Fruit fly (Drosophila melanogaster) whole organism, wandering third instar larva: ENCODE results near the gene Npc2a.

Experiments used
- Abd-B ChIP-seq: fragments of >200 bp; optimal IDR thresholded peaks from 2 replicates; lab custom pipeline; 2017; ENCODE audit warnings: missing biosample characterization, missing genetic modification characterization
- CG32264 ChIP-seq: fragments of 200-800 bp; sonication (Bioruptor generic); optimal IDR thresholded peaks from 2 replicates; lab custom pipeline; 2016; ENCODE audit warnings: missing biosample characterization, missing genetic modification characterization
- CG9705 ChIP-seq: fragments of 200-800 bp; sonication (Bioruptor generic); optimal IDR thresholded peaks from 2 replicates; lab custom pipeline; 2018; ENCODE audit warnings: missing biosample characterization, mild to moderate bottlenecking, missing genetic modification characterization
- CrebA ChIP-seq: fragments of 200-800 bp; sonication (Bioruptor generic); optimal IDR thresholded peaks from 2 replicates; lab custom pipeline; 2016; ENCODE audit warnings: missing biosample characterization, mild to moderate bottlenecking, missing genetic modification characterization, borderline replicate concordance
- Dfd ChIP-seq: fragments of >200 bp; optimal IDR thresholded peaks from 2 replicates; lab custom pipeline; 2017; ENCODE audit warnings: missing biosample characterization, missing genetic modification characterization
- Dif ChIP-seq: fragments of 200-275, 200-300 bp; sonication (Bioruptor generic); optimal IDR thresholded peaks from 2 replicates; lab custom pipeline; 2018; ENCODE audit warnings: missing biosample characterization, missing genetic modification characterization; ENCODE audit not compliant: partially characterized antibody
- GATAd ChIP-seq: sonication (Bioruptor generic); optimal IDR thresholded peaks from 2 replicates; lab custom pipeline; 2016; ENCODE audit warnings: missing biosample characterization, missing genetic modification characterization
- HLH106 ChIP-seq: fragments of 200-800 bp; optimal IDR thresholded peaks from 3 replicates; lab custom pipeline; 2019; ENCODE audit warnings: missing biosample characterization, mild to moderate bottlenecking, missing genetic modification characterization, moderate library complexity
- Hnf4 ChIP-seq: fragments of 200-800 bp; sonication (Bioruptor generic); optimal IDR thresholded peaks from 2 replicates; lab custom pipeline; 2016; ENCODE audit warnings: missing biosample characterization, mild to moderate bottlenecking, missing genetic modification characterization
- Hr78 ChIP-seq: fragments of >200 bp; optimal IDR thresholded peaks from 2 replicates; lab custom pipeline; 2017; ENCODE audit warnings: missing biosample characterization, missing genetic modification characterization
- Hr83 ChIP-seq: fragments of 200-300 bp; sonication (Bioruptor generic); optimal IDR thresholded peaks from 2 replicates; lab custom pipeline; 2016; ENCODE audit warnings: missing biosample characterization, mild to moderate bottlenecking, missing genetic modification characterization, moderate library complexity; ENCODE audit not compliant: poor library complexity, severe bottlenecking
- Jra ChIP-seq: sonication (Bioruptor generic); optimal IDR thresholded peaks from 2 replicates; lab custom pipeline; 2016; ENCODE audit warnings: missing biosample characterization, missing genetic modification characterization
- Mio ChIP-seq: sonication (Bioruptor generic); optimal IDR thresholded peaks from 2 replicates; lab custom pipeline; 2016; ENCODE audit warnings: missing biosample characterization, missing genetic modification characterization
- Myc ChIP-seq: fragments of >200 bp; optimal IDR thresholded peaks from 2 replicates; lab custom pipeline; 2017
- N ChIP-seq: fragments of >200 bp; optimal IDR thresholded peaks from 2 replicates; lab custom pipeline; 2018; ENCODE audit warnings: missing biosample characterization, missing external identifiers, missing genetic modification characterization
- OdsH ChIP-seq: fragments of 200-800 bp; sonication (Bioruptor generic); optimal IDR thresholded peaks from 2 replicates; lab custom pipeline; 2016; ENCODE audit warnings: missing biosample characterization, mild to moderate bottlenecking, missing genetic modification characterization
- Rel ChIP-seq, 2 experiments: fragments of 200-800 bp; sonication (Bioruptor generic) in 1 of 2; optimal IDR thresholded peaks; 2 replicates in 1 of 2; 3 replicates in 1 of 2; lab custom pipeline; 2016 to 2019; ENCODE audit warnings: mild to moderate bottlenecking in 2 of 2, missing biosample characterization in 2 of 2, missing genetic modification characterization in 2 of 2, moderate library complexity in 1 of 2
- Sp1 ChIP-seq: fragments of 200-800 bp; sonication (Bioruptor generic); optimal IDR thresholded peaks from 3 replicates; lab custom pipeline; 2019; ENCODE audit warnings: missing biosample characterization, mild to moderate bottlenecking, missing genetic modification characterization, moderate library complexity
- Vsx2 ChIP-seq: fragments of 200-300, 225-300 bp; sonication (Bioruptor generic); optimal IDR thresholded peaks from 2 replicates; lab custom pipeline; 2018; ENCODE audit warnings: missing biosample characterization, missing genetic modification characterization; ENCODE audit not compliant: partially characterized antibody
- br ChIP-seq: fragments of 200-800 bp; sonication (Bioruptor generic); optimal IDR thresholded peaks from 2 replicates; lab custom pipeline; 2016; ENCODE audit warnings: missing biosample characterization, missing genetic modification characterization
- brk ChIP-seq: fragments of 200-800 bp; sonication (Bioruptor generic); optimal IDR thresholded peaks from 2 replicates; lab custom pipeline; 2016; ENCODE audit warnings: missing biosample characterization, mild to moderate bottlenecking, missing genetic modification characterization
- dl ChIP-seq, 2 experiments: fragments of 175-275, 200-275 bp in 1 of 2; fragments of 200-275 bp in 1 of 2; sonication (Bioruptor generic); optimal IDR thresholded peaks; lab custom pipeline; 2018; ENCODE audit warnings: mild to moderate bottlenecking in 2 of 2, missing biosample characterization in 2 of 2, missing genetic modification characterization in 2 of 2, moderate library complexity in 2 of 2; ENCODE audit not compliant: partially characterized antibody in 2 of 2, insufficient read depth in 1 of 2
- dmrt93B ChIP-seq: fragments of 200-800 bp; sonication (Bioruptor generic); optimal IDR thresholded peaks from 2 replicates; lab custom pipeline; 2018; ENCODE audit warnings: missing biosample characterization, mild to moderate bottlenecking, missing genetic modification characterization
- dsf ChIP-seq: sonication (Bioruptor generic); optimal IDR thresholded peaks from 2 replicates; lab custom pipeline; 2016; ENCODE audit warnings: missing biosample characterization, missing genetic modification characterization, borderline replicate concordance
- ey ChIP-seq: fragments of 200-800 bp; sonication (Bioruptor generic); optimal IDR thresholded peaks from 2 replicates; lab custom pipeline; 2016; ENCODE audit warnings: missing biosample characterization, missing genetic modification characterization
- foxo ChIP-seq, 2 experiments: fragments of 200-800 bp; sonication (Bioruptor generic); optimal IDR thresholded peaks; 2 replicates in 1 of 2; 3 replicates in 1 of 2; lab custom pipeline; 2016 to 2017; ENCODE audit warnings: missing biosample characterization in 2 of 2, missing genetic modification characterization in 2 of 2
- fru ChIP-seq: fragments of 200-800 bp; sonication (Bioruptor generic); optimal IDR thresholded peaks from 3 replicates; lab custom pipeline; 2016; ENCODE audit warnings: missing biosample characterization, mild to moderate bottlenecking, missing genetic modification characterization
- h ChIP-seq: fragments of 200-800 bp; sonication (Bioruptor generic); optimal IDR thresholded peaks from 3 replicates; lab custom pipeline; 2016; ENCODE audit warnings: missing biosample characterization, mild to moderate bottlenecking, missing genetic modification characterization
- jim ChIP-seq: fragments of 175-275, 200-325 bp; sonication (Bioruptor generic); optimal IDR thresholded peaks from 2 replicates; lab custom pipeline; 2016; ENCODE audit warnings: missing biosample characterization, mild to moderate bottlenecking, missing genetic modification characterization
- lola ChIP-seq: fragments of >200 bp; optimal IDR thresholded peaks from 2 replicates; lab custom pipeline; 2017; ENCODE audit warnings: missing biosample characterization, missing genetic modification characterization
- pan ChIP-seq: fragments of >200 bp; optimal IDR thresholded peaks from 2 replicates; lab custom pipeline; 2017
- psq ChIP-seq: fragments of 200-800 bp; sonication (Bioruptor generic); optimal IDR thresholded peaks from 3 replicates; lab custom pipeline; 2017; ENCODE audit warnings: missing biosample characterization, mild to moderate bottlenecking, missing genetic modification characterization, moderate library complexity
- rgr ChIP-seq: fragments of 200-800 bp; sonication (Bioruptor generic); optimal IDR thresholded peaks from 3 replicates; lab custom pipeline; 2016; ENCODE audit warnings: missing biosample characterization, mild to moderate bottlenecking, missing genetic modification characterization
- sage ChIP-seq: fragments of 200-800 bp; sonication (Bioruptor generic); optimal IDR thresholded peaks from 2 replicates; lab custom pipeline; 2016; ENCODE audit warnings: missing biosample characterization, mild to moderate bottlenecking, missing genetic modification characterization
- sv ChIP-seq: fragments of 200-800 bp; sonication (Bioruptor generic); optimal IDR thresholded peaks from 3 replicates; lab custom pipeline; 2016; ENCODE audit warnings: missing biosample characterization, missing genetic modification characterization
- tai ChIP-seq: sonication (Bioruptor generic); optimal IDR thresholded peaks from 2 replicates; lab custom pipeline; 2016; ENCODE audit warnings: missing biosample characterization, missing genetic modification characterization
- usp ChIP-seq: fragments of >200 bp; optimal IDR thresholded peaks from 2 replicates; lab custom pipeline; 2017; ENCODE audit warnings: missing biosample characterization, missing genetic modification characterization
- woc ChIP-seq: sonication (Bioruptor generic); optimal IDR thresholded peaks from 2 replicates; lab custom pipeline; 2016; ENCODE audit warnings: missing biosample characterization, mild to moderate bottlenecking, missing genetic modification characterization

Gene Npc2a

DNA sequence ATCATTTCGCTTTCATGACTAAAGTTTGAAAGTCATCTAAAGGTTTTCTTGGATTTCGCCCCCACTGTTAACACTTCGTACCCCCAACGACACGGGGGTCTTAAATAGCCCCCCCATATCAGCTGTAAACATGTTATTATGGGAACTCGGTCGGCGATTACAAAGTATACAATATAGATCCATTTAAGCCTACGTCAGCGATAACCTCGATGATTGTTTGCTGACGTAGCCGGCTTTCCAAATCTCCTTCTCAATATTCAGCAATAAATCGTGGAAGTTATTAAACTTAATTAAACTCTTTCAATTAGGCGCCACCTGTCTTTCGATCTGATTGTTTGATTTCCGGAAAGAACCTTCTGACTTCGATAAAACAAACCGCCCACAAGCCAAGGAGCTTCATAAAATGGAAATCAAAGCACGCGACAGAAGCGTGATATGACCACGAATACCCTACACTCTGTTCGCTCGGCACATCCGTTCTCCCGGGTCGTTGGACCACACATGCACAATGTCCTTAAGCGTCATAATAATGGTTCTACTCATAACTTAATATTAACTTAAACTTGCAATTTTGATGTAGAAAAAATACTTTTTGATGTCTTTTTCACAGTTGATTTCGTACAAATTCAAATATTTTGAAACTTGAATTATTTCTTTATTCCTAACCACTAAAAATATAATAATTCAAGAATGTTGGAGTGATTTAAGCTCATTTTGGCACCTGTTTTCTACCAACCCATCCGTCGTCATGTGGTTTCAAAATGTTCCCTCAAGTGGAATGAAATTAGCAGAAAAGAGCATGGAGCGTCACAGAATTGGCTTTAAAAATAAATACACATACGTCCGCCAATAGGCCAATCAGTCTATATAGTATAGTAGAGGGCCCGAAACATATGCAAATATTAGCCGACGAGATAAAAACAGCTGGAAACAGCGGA lies 1.5 kb upstream of the Npc2a start (continued):
- no peak for TF ChIP-seq Dfd (GFP tag; lab: Kevin White, UChicago)
- no peak for TF ChIP-seq lola
- TF ChIP-seq h (GFP tag; lab: Kevin White, UChicago): peak; percentile 79
- TF ChIP-seq CrebA (GFP tag; lab: Kevin White, UChicago): no peak
- TF ChIP-seq Dif (GFP tag; lab: Kevin White, UChicago): no peak
- no peak for TF ChIP-seq dl (GFP tag; optimal IDR thresholded peaks at IDR 0.05; lab: Kevin White, UChicago; ENCODE audit: insufficient read depth in 1 of 2, partially characterized antibody in 2 of 2)
- TF ChIP-seq Hnf4 (GFP tag; lab: Kevin White, UChicago): no peak
- TF ChIP-seq Sp1 (GFP tag; lab: Kevin White, UChicago): peak; percentile 69
- TF ChIP-seq usp (GFP tag; lab: Kevin White, UChicago): no peak
- TF ChIP-seq CG9705 (GFP tag; lab: Kevin White, UChicago): peak; percentile 27
- TF ChIP-seq Abd-B (GFP tag; lab: Kevin White, UChicago): no peak

DNA sequence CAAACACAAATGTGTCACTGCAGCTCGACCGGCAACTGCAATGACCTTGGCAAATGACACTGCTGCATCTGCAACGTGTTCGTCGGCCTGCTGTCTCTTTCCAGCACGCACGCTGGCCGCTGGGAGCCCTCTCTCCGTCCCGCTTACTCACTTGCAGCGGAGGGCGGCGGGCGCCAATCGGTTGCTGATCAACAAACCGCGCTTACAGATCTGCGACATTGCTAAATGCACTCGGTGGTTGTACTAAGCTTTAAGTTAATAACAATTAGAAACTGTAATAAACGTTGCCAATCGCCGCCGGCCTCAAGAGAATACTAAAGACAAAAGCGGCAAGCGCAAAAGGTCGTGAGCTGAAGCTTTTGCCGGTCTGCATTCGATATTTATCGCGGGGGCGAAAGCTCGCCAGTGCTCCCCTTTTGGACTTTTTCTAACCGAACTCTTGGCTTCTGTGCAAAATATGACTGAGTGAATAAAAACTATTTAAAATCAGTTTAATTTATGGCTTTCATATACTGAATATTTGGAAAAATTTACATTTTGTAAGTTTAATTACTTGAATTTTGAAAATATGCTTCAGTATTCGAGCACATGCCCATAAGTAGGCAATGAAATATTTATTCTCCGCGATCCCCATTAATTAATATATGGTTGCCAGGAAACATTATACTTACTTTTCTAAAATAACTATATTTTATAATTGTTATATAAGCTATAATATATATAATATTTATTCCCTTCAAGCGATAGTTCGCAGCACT lies 477 bp upstream of the Npc2a start, which contains the start of gene Got2:
Got2 (minus strand) TSS at position 325 of the 758 bp plus-strand sequence.
- TF ChIP-seq CrebA (GFP tag; lab: Kevin White, UChicago) (no peak), jim (no peak), Dif (GFP tag; lab: Kevin White, UChicago) (peak; percentile 14), fru (peak; percentile 27), N (GFP tag; lab: Kevin White, UChicago) (no peak), psq (peak; percentile 26), Hnf4 (GFP tag; lab: Kevin White, UChicago) (no peak), dsf (no peak), woc (GFP tag; lab: Kevin White, UChicago) (peak; percentile 65), Rel (GFP tag; optimal IDR thresholded peaks at IDR 0.05; lab: Kevin White, UChicago) (no peak), Rel (tag; optimal IDR thresholded peaks at IDR 0.05; lab: Kevin White, UChicago) (peak; percentile 26), Vsx2 (no peak), Hr78 (GFP tag; lab: Kevin White, UChicago) (no peak), Sp1 (GFP tag; lab: Kevin White, UChicago) (no peak), Mio (GFP tag; lab: Kevin White, UChicago) (no peak), brk (no peak), HLH106 (tag; lab: Kevin White, UChicago) (peak; percentile 17), usp (GFP tag; lab: Kevin White, UChicago) (no peak), tai (no peak), lola (no peak), h (GFP tag; lab: Kevin White, UChicago) (no peak), foxo (GFP tag; optimal IDR thresholded peaks at IDR 0.05; lab: Kevin White, UChicago) (peak in 1 of 2 experiments; percentile 35), br (GFP tag; lab: Kevin White, UChicago) (no peak), Abd-B (GFP tag; lab: Kevin White, UChicago) (no peak), Jra (no peak), Myc (lab: Kevin White, UChicago) (peak; percentile 94), ey (no peak), Hr83 (GFP tag; lab: Kevin White, UChicago) (peak; percentile 53), GATAd (peak; percentile 9), dmrt93B (GFP tag; lab: Kevin White, UChicago) (no peak), CG9705 (GFP tag; lab: Kevin White, UChicago) (no peak), sv (no peak), sage (GFP tag; lab: Kevin White, UChicago) (peak; percentile 31), dl (GFP tag; optimal IDR thresholded peaks at IDR 0.05; lab: Kevin White, UChicago; ENCODE audit: insufficient read depth in 1 of 2, partially characterized antibody in 2 of 2) (no peak), CG32264 (GFP tag; lab: Kevin White, UChicago) (no peak), pan (no peak), Dfd (GFP tag; lab: Kevin White, UChicago) (no peak), rgr (no peak), OdsH (GFP tag; lab: Kevin White, UChicago) (peak; percentile 34)
